Fruit fly (Drosophila melanogaster): ENCODE data around the gene ATP6AP2.

Gene ATP6AP2

DNA sequence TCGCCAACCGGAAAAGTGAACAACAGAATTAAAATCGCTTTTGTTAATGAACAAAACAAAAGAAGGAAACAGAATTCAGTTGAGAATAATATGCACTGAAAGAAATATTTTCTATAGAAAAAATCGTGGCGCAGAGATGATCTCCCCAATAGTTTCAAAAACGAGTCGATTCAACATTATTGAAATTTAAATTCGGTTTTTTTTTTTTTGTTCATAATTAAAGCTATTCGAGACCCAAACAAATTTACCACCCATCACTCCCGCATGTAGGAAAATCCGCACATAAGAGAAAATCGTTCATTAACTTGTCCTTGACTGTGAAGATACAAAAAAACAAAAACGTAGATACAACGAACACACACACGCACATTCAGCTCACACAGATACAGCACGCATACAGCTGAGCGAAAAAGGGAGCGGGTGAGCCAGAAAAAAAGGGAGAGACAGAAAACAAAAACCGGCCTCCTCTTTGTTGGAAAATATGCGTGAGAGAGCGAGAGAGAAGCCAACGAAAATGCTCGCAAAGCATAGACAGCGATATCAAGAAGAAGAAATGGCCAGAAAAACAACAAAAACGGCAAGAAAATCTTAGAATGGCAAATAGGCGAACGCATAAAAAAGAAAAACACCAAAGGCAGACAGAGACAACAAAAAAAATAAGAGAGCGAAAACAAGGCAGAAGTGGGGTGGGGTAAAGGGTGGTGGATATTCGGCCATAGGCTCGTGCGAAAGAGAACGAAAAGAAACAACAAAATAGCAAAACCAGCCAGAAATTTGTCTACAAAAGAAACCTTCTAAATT is 40.2 kb upstream of the ATP6AP2 start (continued):
- peak; percentile 70 for TF ChIP-seq slbo (GFP tag; IDR thresholded peaks at IDR 0.05)
- no peak for TF ChIP-seq CG12236 (GFP tag; optimal IDR thresholded peaks at IDR 0.05)
- peak; percentile 18 for TF ChIP-seq CG6254 (GFP tag; optimal IDR thresholded peaks at IDR 0.05)
- peak; percentile 30 for TF ChIP-seq CHES-1-like (GFP tag; optimal IDR thresholded peaks at IDR 0.05)
- no peak for TF ChIP-seq CG1529 (GFP tag; optimal IDR thresholded peaks at IDR 0.05)
- TF ChIP-seq CG10267 (tag; optimal IDR thresholded peaks at IDR 0.05): peak; percentile 11
- TF ChIP-seq Kr (GFP tag; optimal IDR thresholded peaks at IDR 0.05): peak; percentile 8
- TF ChIP-seq bigmax (GFP tag; optimal IDR thresholded peaks at IDR 0.05): peak; percentile 24
- no peak for TF ChIP-seq aop (GFP tag; IDR thresholded peaks at IDR 0.05)
- peak; percentile 41; the same call in 1 of the 2 replicates for TF ChIP-seq Ada2b (GFP tag; IDR thresholded peaks at IDR 0.05)
- TF ChIP-seq CG4424 (GFP tag; optimal IDR thresholded peaks at IDR 0.05): peak; percentile 41
- no peak for TF ChIP-seq CG16863 (GFP tag; optimal IDR thresholded peaks at IDR 0.05)
- TF ChIP-seq tio (GFP tag; optimal IDR thresholded peaks at IDR 0.05): peak; percentile 44
- peak; percentile 41; the same call in 1 of the 3 replicates for TF ChIP-seq tgo (GFP tag; IDR thresholded peaks at IDR 0.05)
- TF ChIP-seq trem (tag; optimal IDR thresholded peaks at IDR 0.05): peak; percentile 4
- peak; percentile 89 for TF ChIP-seq cg (GFP tag; optimal IDR thresholded peaks at IDR 0.05)
- TF ChIP-seq CG34224 (GFP tag; IDR thresholded peaks at IDR 0.05; ENCODE audit: partially characterized antibody): peak; percentile 64
- TF ChIP-seq CG9932 (GFP tag; IDR thresholded peaks at IDR 0.05): peak; percentile 70
- no peak for TF ChIP-seq tap (tag; optimal IDR thresholded peaks at IDR 0.05)
- TF ChIP-seq repo (GFP tag; optimal IDR thresholded peaks at IDR 0.05): peak; percentile 2
- TF ChIP-seq ci (GFP tag; IDR thresholded peaks at IDR 0.05): peak; percentile 22; the same call in 1 of the 3 replicates
- peak; percentile 55; the same call in 1 of the 2 replicates for TF ChIP-seq lmd (GFP tag; IDR thresholded peaks at IDR 0.05)
- no peak for TF ChIP-seq CG31441 (GFP tag; IDR thresholded peaks at IDR 0.05)
- TF ChIP-seq Camta (GFP tag; optimal IDR thresholded peaks at IDR 0.05): peak; percentile 49
- no peak for TF ChIP-seq grn (GFP tag; optimal IDR thresholded peaks at IDR 0.05)
- peak; percentile 0 for TF ChIP-seq CG1602 (GFP tag; optimal IDR thresholded peaks at IDR 0.05)
- no peak for TF ChIP-seq CG17186 (GFP tag; optimal IDR thresholded peaks at IDR 0.05)
- no peak for TF ChIP-seq dan (GFP tag; IDR thresholded peaks at IDR 0.05)
- 0 out of 3 replicates have a peak, but pooled peaks have one; percentile 36 for TF ChIP-seq so (GFP tag; IDR thresholded peaks at IDR 0.05)
- TF ChIP-seq Drgx (GFP tag; IDR thresholded peaks at IDR 0.05): peak; percentile 82
- TF ChIP-seq CG17385 (GFP tag; optimal IDR thresholded peaks at IDR 0.05): peak; percentile 93
- no peak for TF ChIP-seq GATAe (GFP tag; conservative IDR thresholded peaks at IDR 0.05)
- peak; percentile 38 for TF ChIP-seq pho (GFP tag; optimal IDR thresholded peaks at IDR 0.05)
- peak; percentile 44 for TF ChIP-seq HmgZ (tag; optimal IDR thresholded peaks at IDR 0.05)
- TF ChIP-seq CG12299 (tag; optimal IDR thresholded peaks at IDR 0.05): peak; percentile 21
- TF ChIP-seq dysf (GFP tag; IDR thresholded peaks at IDR 0.05): peak; percentile 60; the same call in 2 of the 3 replicates
- no peak for TF ChIP-seq disco-r (GFP tag; optimal IDR thresholded peaks at IDR 0.05)
- TF ChIP-seq CG9817 (tag; optimal IDR thresholded peaks at IDR 0.05): peak; percentile 5
- TF ChIP-seq stc (GFP tag; IDR thresholded peaks at IDR 0.05): peak; percentile 36; the same call in 1 of the 2 replicates
- peak; percentile 62 for TF ChIP-seq CG18599 (GFP tag; optimal IDR thresholded peaks at IDR 0.05)
- peak; percentile 52 for TF ChIP-seq zfh2 (GFP tag; optimal IDR thresholded peaks at IDR 0.05)
- TF ChIP-seq CG2120 (GFP tag; optimal IDR thresholded peaks at IDR 0.05): peak; percentile 84
- peak; percentile 87 for TF ChIP-seq CG3163 (GFP tag; optimal IDR thresholded peaks at IDR 0.05)
- TF ChIP-seq CG3065 (GFP tag; optimal IDR thresholded peaks at IDR 0.05): no peak
- peak; percentile 2 for TF ChIP-seq pum (GFP tag; optimal IDR thresholded peaks at IDR 0.05)
- no peak for TF ChIP-seq CG6765 (GFP tag; optimal IDR thresholded peaks at IDR 0.05)
- TF ChIP-seq Nf-YB (GFP tag; optimal IDR thresholded peaks at IDR 0.05): peak; percentile 10
- TF ChIP-seq CG31224 (GFP tag; IDR thresholded peaks at IDR 0.05): peak; percentile 54; the same call in 1 of the 2 replicates
- no peak for TF ChIP-seq prd (optimal IDR thresholded peaks at IDR 0.05)
- TF ChIP-seq prd (GFP tag; IDR thresholded peaks at IDR 0.05): peak; percentile 49; the same call in 1 of the 3 replicates
